Fruit fly (Drosophila melanogaster) whole organism, embryonic: ENCODE data around the gene Eig71Ec.

ENCODE experiments used
- Bdp1 ChIP-seq: fragments of 200-800 bp; sonication (Bioruptor generic); optimal IDR thresholded peaks from 3 replicates; lab custom pipeline; 2016; ENCODE audit warnings: missing biosample characterization, missing genetic modification characterization
- BtbVII ChIP-seq: fragments of 200-800 bp; sonication (Bioruptor generic); optimal IDR thresholded peaks from 3 replicates; lab custom pipeline; 2017; ENCODE audit warnings: missing biosample characterization, mild to moderate bottlenecking, missing genetic modification characterization
- CG10209 ChIP-seq: fragments of 200-800 bp; sonication (Bioruptor generic); optimal IDR thresholded peaks from 3 replicates; lab custom pipeline; 2017; ENCODE audit warnings: missing biosample characterization, mild to moderate bottlenecking, missing genetic modification characterization, missing genetic modification reagents
- CG11093 ChIP-seq: fragments of 200-800 bp; sonication (Bioruptor generic); IDR thresholded peaks from 3 replicates; pipeline ENCODE4 v1.3.6; 2022; ENCODE audit warnings: missing biosample characterization, missing genetic modification characterization
- CG12104 ChIP-seq: fragments of 200-800 bp; sonication (Bioruptor generic); optimal IDR thresholded peaks from 3 replicates; lab custom pipeline; 2016; ENCODE audit warnings: missing biosample characterization, missing genetic modification characterization
- CG12391 ChIP-seq: fragments of 200-800 bp; sonication (Bioruptor generic); optimal IDR thresholded peaks from 3 replicates; lab custom pipeline; 2018; ENCODE audit warnings: missing biosample characterization, mild to moderate bottlenecking, missing genetic modification characterization, moderate library complexity
- CG12659 ChIP-seq: fragments of 200-800 bp; sonication (Bioruptor generic); optimal IDR thresholded peaks from 3 replicates; lab custom pipeline; 2017; ENCODE audit warnings: mild to moderate bottlenecking, missing biosample characterization, missing genetic modification reagents, missing genetic modification characterization
- CG13775 ChIP-seq: fragments of 200-800 bp; sonication (Bioruptor generic); optimal IDR thresholded peaks from 3 replicates; lab custom pipeline; 2017; ENCODE audit warnings: missing biosample characterization, mild to moderate bottlenecking, missing genetic modification characterization
- CG15269 ChIP-seq: fragments of 200-800 bp; sonication (Bioruptor generic); optimal IDR thresholded peaks from 2 replicates; lab custom pipeline; 2018; ENCODE audit warnings: missing biosample characterization, mild to moderate bottlenecking, missing genetic modification characterization, moderate library complexity
- CG17328 ChIP-seq: fragments of 200-800 bp; sonication (Bioruptor generic); IDR thresholded peaks from 2 replicates; pipeline ENCODE4 v1.3.6; 2022; ENCODE audit warnings: missing biosample characterization, missing genetic modification characterization
- CG17359 ChIP-seq: fragments of 200-800 bp; sonication (Bioruptor generic); optimal IDR thresholded peaks from 3 replicates; lab custom pipeline; 2018; ENCODE audit warnings: missing biosample characterization, mild to moderate bottlenecking, missing genetic modification characterization, moderate library complexity
- CG17385 ChIP-seq: fragments of 200-800 bp; sonication (Bioruptor generic); optimal IDR thresholded peaks from 3 replicates; lab custom pipeline; 2018; ENCODE audit warnings: missing biosample characterization, mild to moderate bottlenecking, missing genetic modification characterization
- CG2116 ChIP-seq: fragments of 200-800 bp; sonication (Bioruptor generic); optimal IDR thresholded peaks from 3 replicates; lab custom pipeline; 2018; ENCODE audit warnings: missing biosample characterization, mild to moderate bottlenecking, missing genetic modification characterization
- CG30403 ChIP-seq: fragments of 200-800 bp; sonication (Bioruptor generic); optimal IDR thresholded peaks from 3 replicates; lab custom pipeline; 2016; ENCODE audit warnings: missing biosample characterization, missing genetic modification characterization
- CG31441 ChIP-seq: fragments of 200-800 bp; sonication (Bioruptor generic); IDR thresholded peaks from 2 replicates; pipeline ENCODE4 v1.3.6; 2022; ENCODE audit warnings: missing biosample characterization, missing genetic modification characterization
- CG4820 ChIP-seq: fragments of 200-800 bp; sonication (Bioruptor generic); optimal IDR thresholded peaks from 3 replicates; lab custom pipeline; 2016; ENCODE audit warnings: missing biosample characterization, missing genetic modification characterization
- CG6813 ChIP-seq: fragments of 200-800 bp; sonication (Bioruptor generic); optimal IDR thresholded peaks from 2 replicates; lab custom pipeline; 2017; ENCODE audit warnings: missing biosample characterization, missing genetic modification characterization, mild to moderate bottlenecking, moderate library complexity, missing genetic modification reagents
- CG7556 ChIP-seq: fragments of 200-800 bp; sonication (Bioruptor generic); optimal IDR thresholded peaks from 2 replicates; lab custom pipeline; 2017; ENCODE audit warnings: missing biosample characterization, mild to moderate bottlenecking, missing genetic modification characterization
- CG7839 ChIP-seq: fragments of 200-800 bp; sonication (Bioruptor generic); optimal IDR thresholded peaks from 3 replicates; lab custom pipeline; 2018; ENCODE audit warnings: missing biosample characterization, mild to moderate bottlenecking, missing genetic modification characterization, moderate library complexity
- CG8924 ChIP-seq: fragments of 200-800 bp; optimal IDR thresholded peaks from 3 replicates; lab custom pipeline; 2019; ENCODE audit warnings: missing biosample characterization, mild to moderate bottlenecking, missing genetic modification characterization, moderate library complexity
- CG9437 ChIP-seq: fragments of 200-800 bp; sonication (Bioruptor generic); optimal IDR thresholded peaks from 2 replicates; lab custom pipeline; 2018; ENCODE audit warnings: missing biosample characterization, mild to moderate bottlenecking, missing genetic modification characterization
- CoRest ChIP-seq: fragments of 200-800 bp; sonication (Bioruptor generic); optimal IDR thresholded peaks from 3 replicates; lab custom pipeline; 2018; ENCODE audit warnings: missing biosample characterization, mild to moderate bottlenecking, missing genetic modification characterization, moderate library complexity
- Dfd ChIP-seq, 2 experiments: fragments of >200 bp; optimal IDR thresholded peaks; 2 replicates each; lab custom pipeline; 2017; ENCODE audit warnings: missing biosample characterization in 2 of 2, missing genetic modification characterization in 2 of 2
- Gug ChIP-seq: fragments of 200-800 bp; sonication (Bioruptor generic); IDR thresholded peaks from 4 replicates; pipeline ENCODE4 v1.3.6; 2022; ENCODE audit warnings: missing biosample characterization, missing genetic modification characterization
- Hr51 ChIP-seq, 2 experiments: fragments of 200-800 bp; sonication (Bioruptor generic); optimal IDR thresholded peaks; 2 replicates in 1 of 2; 3 replicates in 1 of 2; lab custom pipeline; 2016 to 2018; ENCODE audit warnings: missing biosample characterization in 2 of 2, missing genetic modification characterization in 2 of 2, mild to moderate bottlenecking in 1 of 2, moderate library complexity in 1 of 2
- Lpt ChIP-seq: fragments of >200 bp; optimal IDR thresholded peaks from 2 replicates; lab custom pipeline; 2018; ENCODE audit warnings: missing biosample characterization, missing genetic modification characterization
- Med ChIP-seq: fragments of 200-800 bp; sonication (Bioruptor generic); peaks from one replicate; lab custom pipeline; 2016; ENCODE audit warnings: missing biosample characterization, missing genetic modification characterization, mild to moderate bottlenecking, inconsistent platforms, moderate library complexity
- NC2α ChIP-seq: fragments of 200-800 bp; sonication (Bioruptor generic); optimal IDR thresholded peaks from 2 replicates; lab custom pipeline; 2016; ENCODE audit warnings: missing biosample characterization, missing genetic modification characterization
- Poxn ChIP-seq: fragments of 200-800 bp; sonication (Bioruptor generic); IDR thresholded peaks from 2 replicates; pipeline ENCODE4 v1.3.6; 2022; ENCODE audit warnings: missing biosample characterization, missing genetic modification characterization
- Scr ChIP-seq: fragments of 200-800 bp; sonication (Bioruptor generic); IDR thresholded peaks from 2 replicates; pipeline ENCODE4 v1.3.6; 2022; ENCODE audit warnings: missing biosample characterization, missing genetic modification characterization; ENCODE audit not compliant: partially characterized antibody
- Six4 ChIP-seq: fragments of 200-800 bp; sonication (Bioruptor generic); optimal IDR thresholded peaks from 2 replicates; lab custom pipeline; 2016; ENCODE audit warnings: missing biosample characterization, missing genetic modification characterization
- Sox100B ChIP-seq: fragments of 200-800 bp; sonication (Bioruptor generic); optimal IDR thresholded peaks from 3 replicates; lab custom pipeline; 2018; ENCODE audit warnings: missing biosample characterization, mild to moderate bottlenecking, missing genetic modification characterization
- Sox102F ChIP-seq: fragments of 200-800 bp; sonication (Bioruptor generic); optimal IDR thresholded peaks from 2 replicates; lab custom pipeline; 2018; ENCODE audit warnings: missing biosample characterization, mild to moderate bottlenecking, missing genetic modification characterization, moderate library complexity
- Ssrp ChIP-seq: fragments of 200-800 bp; sonication (Bioruptor generic); optimal IDR thresholded peaks from 2 replicates; lab custom pipeline; 2018; ENCODE audit warnings: missing biosample characterization, mild to moderate bottlenecking, missing genetic modification characterization, moderate library complexity
- bcd ChIP-seq: fragments of 200-800 bp; sonication (Bioruptor generic); optimal IDR thresholded peaks from 2 replicates; lab custom pipeline; 2017; ENCODE audit warnings: missing biosample characterization, mild to moderate bottlenecking, missing genetic modification characterization
- dysf ChIP-seq: fragments of 200-800 bp; sonication (Bioruptor generic); IDR thresholded peaks from 3 replicates; pipeline ENCODE4 v1.3.6; 2022; ENCODE audit warnings: missing biosample characterization, missing genetic modification characterization
- ewg ChIP-seq: fragments of 200-800 bp; sonication (Bioruptor generic); optimal IDR thresholded peaks from 3 replicates; lab custom pipeline; 2017; ENCODE audit warnings: mild to moderate bottlenecking, missing biosample characterization, missing genetic modification reagents, missing genetic modification characterization
- gsb-n ChIP-seq: fragments of 200-800 bp; sonication (Bioruptor generic); optimal IDR thresholded peaks from 3 replicates; lab custom pipeline; 2018; ENCODE audit warnings: missing biosample characterization, mild to moderate bottlenecking, missing genetic modification characterization
- gt ChIP-seq: fragments of 200-800 bp; sonication (Bioruptor generic); IDR thresholded peaks from 2 replicates; pipeline ENCODE4 v1.3.6; 2022; ENCODE audit warnings: missing biosample characterization, missing genetic modification characterization
- kni ChIP-seq: fragments of 200-800 bp; sonication (Bioruptor generic); optimal IDR thresholded peaks from 3 replicates; lab custom pipeline; 2017; ENCODE audit warnings: mild to moderate bottlenecking, missing biosample characterization, missing genetic modification reagents, missing genetic modification characterization
- knrl ChIP-seq: fragments of 200-800 bp; sonication (Bioruptor generic); IDR thresholded peaks from 3 replicates; pipeline ENCODE4 v1.3.6; 2022; ENCODE audit warnings: missing biosample characterization, missing genetic modification characterization; ENCODE audit not compliant: partially characterized antibody
- lbe ChIP-seq: fragments of 200-800 bp; sonication (Bioruptor generic); optimal IDR thresholded peaks from 2 replicates; lab custom pipeline; 2016; ENCODE audit warnings: missing biosample characterization, mild to moderate bottlenecking, missing genetic modification characterization
- odd ChIP-seq: fragments of 200-800 bp; sonication (Bioruptor generic); optimal IDR thresholded peaks from 2 replicates; lab custom pipeline; 2017; ENCODE audit warnings: missing biosample characterization, mild to moderate bottlenecking, missing genetic modification characterization
- run ChIP-seq: fragments of 200-800 bp; sonication (Bioruptor generic); optimal IDR thresholded peaks from 3 replicates; lab custom pipeline; 2018; ENCODE audit warnings: missing biosample characterization, mild to moderate bottlenecking, missing genetic modification characterization
- tin ChIP-seq: fragments of 200-800 bp; sonication (Bioruptor generic); optimal IDR thresholded peaks from 3 replicates; lab custom pipeline; 2016; ENCODE audit warnings: missing biosample characterization, missing genetic modification characterization
- tio ChIP-seq: fragments of 200-800 bp; sonication (Bioruptor generic); optimal IDR thresholded peaks from 2 replicates; lab custom pipeline; 2017; ENCODE audit warnings: missing biosample characterization, missing genetic modification characterization, inconsistent platforms
- trh ChIP-seq: fragments of 200-800 bp; sonication (Bioruptor generic); optimal IDR thresholded peaks from 2 replicates; lab custom pipeline; 2016; ENCODE audit warnings: missing biosample characterization, missing genetic modification characterization
- zf30C ChIP-seq: fragments of 200-800 bp; sonication (Bioruptor generic); optimal IDR thresholded peaks from 3 replicates; lab custom pipeline; 2018; ENCODE audit warnings: missing biosample characterization, mild to moderate bottlenecking, missing genetic modification characterization

The Eig71Ec gene

dm6 chr3L:15692794-15693532 is 40.9 kb upstream of the Eig71Ec start (continued):
- TF ChIP-seq tin (GFP tag; lab: Kevin White, UChicago) (peak; percentile 19), CG7556 (GFP tag; lab: Kevin White, UChicago) (peak; percentile 38), CG8924 (tag; lab: Kevin White, UChicago) (peak; percentile 39), tio (peak; percentile 54), Sox102F (GFP tag; lab: Kevin White, UChicago) (peak; percentile 60), gt (GFP tag; lab: Robert Waterston, UW) (no peak), CG12659 (GFP tag; lab: Kevin White, UChicago) (peak; percentile 8), CG10209 (peak; percentile 40), CG17328 (GFP tag; lab: Robert Waterston, UW) (0 out of 2 replicates have a peak, but pooled peaks have one; percentile 12), NC2α (GFP tag; lab: Kevin White, UChicago) (no peak), Poxn (GFP tag; lab: Robert Waterston, UW) (no peak), CG17385 (GFP tag; lab: Kevin White, UChicago) (peak; percentile 8), Sox100B (GFP tag; lab: Kevin White, UChicago) (peak; percentile 77), CG4820 (GFP tag; lab: Kevin White, UChicago) (peak; percentile 20), CG7839 (peak; percentile 38), CG12104 (peak; percentile 35), CG2116 (GFP tag; lab: Kevin White, UChicago) (peak; percentile 11), Lpt (GFP tag; lab: Kevin White, UChicago) (no peak), CG30403 (peak; percentile 47), Gug (GFP tag; lab: Robert Waterston, UW) (no peak), knrl (GFP tag; lab: Robert Waterston, UW) (no peak), kni (GFP tag; lab: Kevin White, UChicago) (peak; percentile 60), CG15269 (tag; lab: Kevin White, UChicago) (peak; percentile 27), odd (GFP tag; lab: Kevin White, UChicago) (peak; percentile 18), Six4 (GFP tag; lab: Kevin White, UChicago) (peak; percentile 3), Bdp1 (no peak), CG9437 (peak; percentile 57), CoRest (tag; lab: Kevin White, UChicago) (peak; percentile 47), lbe (GFP tag; lab: Kevin White, UChicago) (no peak), CG12391 (peak; percentile 44), CG13775 (GFP tag; lab: Kevin White, UChicago) (peak; percentile 34), dysf (GFP tag; lab: Robert Waterston, UW) (0 out of 3 replicates have a peak, but pooled peaks have one; percentile 9), BtbVII (GFP tag; lab: Kevin White, UChicago) (no peak), ewg (GFP tag; lab: Kevin White, UChicago) (peak; percentile 19), zf30C (peak; percentile 4), CG17359 (peak; percentile 38), trh (GFP tag; lab: Kevin White, UChicago) (peak; percentile 21), CG31441 (GFP tag; lab: Robert Waterston, UW) (peak; percentile 63), Scr (GFP tag; lab: Robert Waterston, UW) (no peak), bcd (GFP tag; lab: Kevin White, UChicago) (peak; percentile 14), Dfd (GFP tag; optimal IDR thresholded peaks at IDR 0.05; lab: Kevin White, UChicago) (no peak), Ssrp (tag; lab: Kevin White, UChicago) (peak; percentile 69), Med (GFP tag; lab: Kevin White, UChicago) (peak; percentile 42), Hr51 (GFP tag; optimal IDR thresholded peaks at IDR 0.05; lab: Kevin White, UChicago) (peak in 1 of 2 experiments; percentile 55), CG6813 (GFP tag; lab: Kevin White, UChicago) (no peak), gsb-n (tag; lab: Kevin White, UChicago) (peak; percentile 13), run (peak; percentile 0), CG11093 (GFP tag; lab: Robert Waterston, UW) (peak; percentile 22; the same call in 1 of the 3 replicates)
